Fruit fly (Drosophila melanogaster) whole organism, embryonic: ENCODE results near the gene ETHR.
A peak's percentile ranks its signal among the peaks of the same experiment; 100 is the strongest.

ENCODE experiments used
- Atf6 ChIP-seq: fragments of 200-800 bp; sonication (Bioruptor generic); IDR thresholded peaks from 2 replicates; pipeline ENCODE4 v1.3.6; 2022; ENCODE audit warnings: missing biosample characterization, missing genetic modification characterization
- Bdp1 ChIP-seq: fragments of 200-800 bp; sonication (Bioruptor generic); optimal IDR thresholded peaks from 3 replicates; lab custom pipeline; 2016; ENCODE audit warnings: missing biosample characterization, missing genetic modification characterization
- CG10274 ChIP-seq: fragments of 200-800 bp; sonication (Bioruptor generic); optimal IDR thresholded peaks from 3 replicates; lab custom pipeline; 2017; ENCODE audit warnings: missing biosample characterization, mild to moderate bottlenecking, missing genetic modification characterization
- CG10366 ChIP-seq: fragments of 200-800 bp; sonication (Bioruptor generic); IDR thresholded peaks from 2 replicates; pipeline ENCODE4 v1.3.6; 2022; ENCODE audit warnings: missing biosample characterization, missing genetic modification characterization
- CG10543 ChIP-seq: fragments of 200-800 bp; sonication (Bioruptor generic); optimal IDR thresholded peaks from 3 replicates; lab custom pipeline; 2017; ENCODE audit warnings: missing biosample characterization, mild to moderate bottlenecking, missing genetic modification characterization, moderate library complexity
- CG12104 ChIP-seq: fragments of 200-800 bp; sonication (Bioruptor generic); optimal IDR thresholded peaks from 3 replicates; lab custom pipeline; 2016; ENCODE audit warnings: missing biosample characterization, missing genetic modification characterization
- CG13624 ChIP-seq: fragments of 200-800 bp; sonication (Bioruptor generic); optimal IDR thresholded peaks from 2 replicates; lab custom pipeline; 2016; ENCODE audit warnings: missing biosample characterization, missing genetic modification characterization
- CG14860 ChIP-seq: fragments of 200-800 bp; sonication (Bioruptor generic); IDR thresholded peaks from 3 replicates; pipeline ENCODE4 v1.3.6; 2022; ENCODE audit warnings: missing biosample characterization, missing genetic modification characterization; ENCODE audit not compliant: partially characterized antibody
- CG15011 ChIP-seq: fragments of 200-800 bp; sonication (Bioruptor generic); optimal IDR thresholded peaks from 3 replicates; lab custom pipeline; 2018; ENCODE audit warnings: missing biosample characterization, mild to moderate bottlenecking, missing genetic modification characterization
- CG15696 ChIP-seq: fragments of 200-800 bp; sonication (Bioruptor generic); optimal IDR thresholded peaks from 2 replicates; lab custom pipeline; 2019; ENCODE audit warnings: missing biosample characterization, mild to moderate bottlenecking, missing genetic modification characterization, moderate library complexity
- CG2120 ChIP-seq: fragments of 200-800 bp; sonication (Bioruptor generic); optimal IDR thresholded peaks from 3 replicates; lab custom pipeline; 2016; ENCODE audit warnings: missing biosample characterization, missing genetic modification characterization
- CG3065 ChIP-seq: fragments of 200-800 bp; sonication (Bioruptor generic); optimal IDR thresholded peaks from 2 replicates; lab custom pipeline; 2016; ENCODE audit warnings: missing biosample characterization, missing genetic modification characterization
- CG34376 ChIP-seq: fragments of 200-800 bp; sonication (Bioruptor generic); optimal IDR thresholded peaks from 2 replicates; lab custom pipeline; 2018; ENCODE audit warnings: missing biosample characterization, mild to moderate bottlenecking, missing genetic modification characterization
- CG7987 ChIP-seq: fragments of 200-800 bp; sonication (Bioruptor generic); optimal IDR thresholded peaks from 2 replicates; lab custom pipeline; 2018; ENCODE audit warnings: missing biosample characterization, mild to moderate bottlenecking, missing genetic modification characterization, moderate library complexity
- D19A ChIP-seq: fragments of 200-800 bp; optimal IDR thresholded peaks from 3 replicates; lab custom pipeline; 2019; ENCODE audit warnings: missing biosample characterization, mild to moderate bottlenecking, missing genetic modification characterization, moderate library complexity
- Dbx ChIP-seq: fragments of 200-800 bp; sonication (Bioruptor generic); IDR thresholded peaks from 3 replicates; pipeline ENCODE4 v1.3.6; 2022; ENCODE audit warnings: missing biosample characterization, missing genetic modification characterization
- HLH4C ChIP-seq: fragments of 200-800 bp; sonication (Bioruptor generic); IDR thresholded peaks from 3 replicates; pipeline ENCODE4 v1.3.6; 2022; ENCODE audit warnings: missing biosample characterization, missing genetic modification characterization; ENCODE audit not compliant: partially characterized antibody
- Hey ChIP-seq: fragments of 200-800 bp; sonication (Bioruptor generic); optimal IDR thresholded peaks from 3 replicates; lab custom pipeline; 2018; ENCODE audit warnings: missing biosample characterization, mild to moderate bottlenecking, missing genetic modification characterization
- Hmr ChIP-seq: fragments of 200-800 bp; sonication (Bioruptor generic); optimal IDR thresholded peaks from 3 replicates; lab custom pipeline; 2017; ENCODE audit warnings: mild to moderate bottlenecking, missing biosample characterization, missing genetic modification reagents, missing genetic modification characterization
- Lim3 ChIP-seq: fragments of 200-800 bp; sonication (Bioruptor generic); IDR thresholded peaks from 2 replicates; pipeline ENCODE4 v1.3.6; 2022; ENCODE audit warnings: missing biosample characterization, missing genetic modification characterization
- NC2α ChIP-seq: fragments of 200-800 bp; sonication (Bioruptor generic); optimal IDR thresholded peaks from 2 replicates; lab custom pipeline; 2016; ENCODE audit warnings: missing biosample characterization, missing genetic modification characterization
- Pdp1 ChIP-seq, 2 experiments: fragments of 200-800 bp; sonication (Bioruptor generic); optimal IDR thresholded peaks; 3 replicates each; lab custom pipeline; 2016; ENCODE audit warnings: missing biosample characterization in 2 of 2, missing genetic modification characterization in 2 of 2, mild to moderate bottlenecking in 1 of 2, moderate library complexity in 1 of 2
- Poxn ChIP-seq: fragments of 200-800 bp; sonication (Bioruptor generic); IDR thresholded peaks from 2 replicates; pipeline ENCODE4 v1.3.6; 2022; ENCODE audit warnings: missing biosample characterization, missing genetic modification characterization
- Scr ChIP-seq: fragments of 200-800 bp; sonication (Bioruptor generic); IDR thresholded peaks from 2 replicates; pipeline ENCODE4 v1.3.6; 2022; ENCODE audit warnings: missing biosample characterization, missing genetic modification characterization; ENCODE audit not compliant: partially characterized antibody
- amos ChIP-seq: fragments of 200-800 bp; sonication (Bioruptor generic); IDR thresholded peaks from 2 replicates; pipeline ENCODE4 v1.3.6; 2022; ENCODE audit warnings: missing biosample characterization, missing genetic modification characterization; ENCODE audit not compliant: partially characterized antibody
- ato ChIP-seq: fragments of 200-800 bp; sonication (Bioruptor generic); IDR thresholded peaks from 2 replicates; pipeline ENCODE4 v1.3.6; 2022; ENCODE audit warnings: missing biosample characterization, missing genetic modification characterization; ENCODE audit not compliant: partially characterized antibody
- az2 ChIP-seq: fragments of 200-800 bp; sonication (Bioruptor generic); optimal IDR thresholded peaks from 3 replicates; lab custom pipeline; 2016; ENCODE audit warnings: missing biosample characterization, missing genetic modification characterization
- cas ChIP-seq: fragments of 200-800 bp; sonication (Bioruptor generic); IDR thresholded peaks from 2 replicates; pipeline ENCODE4 v1.3.6; 2022; ENCODE audit warnings: missing biosample characterization, missing genetic modification characterization
- crp ChIP-seq, 2 experiments: fragments of 200-800 bp; sonication (Bioruptor generic); optimal IDR thresholded peaks; 2 replicates in 1 of 2; 3 replicates in 1 of 2; lab custom pipeline; 2017; ENCODE audit warnings: missing biosample characterization in 2 of 2, missing genetic modification characterization in 2 of 2, mild to moderate bottlenecking in 1 of 2, moderate library complexity in 1 of 2
- fu2 ChIP-seq: fragments of 200-800 bp; sonication (Bioruptor generic); optimal IDR thresholded peaks from 2 replicates; lab custom pipeline; 2016; ENCODE audit warnings: missing biosample characterization, missing genetic modification characterization
- grn ChIP-seq: fragments of 200-800 bp; sonication (Bioruptor generic); optimal IDR thresholded peaks from 3 replicates; lab custom pipeline; 2017; ENCODE audit warnings: missing biosample characterization, missing genetic modification characterization
- lmd ChIP-seq: fragments of 200-800 bp; sonication (Bioruptor generic); IDR thresholded peaks from 2 replicates; pipeline ENCODE4 v1.3.6; 2022; ENCODE audit warnings: missing biosample characterization, missing genetic modification characterization
- mam ChIP-seq: fragments of 200-800 bp; sonication (Bioruptor generic); optimal IDR thresholded peaks from 3 replicates; lab custom pipeline; 2016; ENCODE audit warnings: missing biosample characterization, missing genetic modification characterization
- mld ChIP-seq: fragments of 200-800 bp; sonication (Bioruptor generic); IDR thresholded peaks from 3 replicates; pipeline ENCODE4 v1.3.6; 2022; ENCODE audit warnings: missing biosample characterization, missing genetic modification characterization; ENCODE audit not compliant: partially characterized antibody
- oc ChIP-seq: fragments of 200-800 bp; sonication (Bioruptor generic); optimal IDR thresholded peaks from 2 replicates; lab custom pipeline; 2018; ENCODE audit warnings: missing biosample characterization, mild to moderate bottlenecking, missing genetic modification characterization, moderate library complexity
- otp ChIP-seq: fragments of 200-800 bp; sonication (Bioruptor generic); IDR thresholded peaks from 3 replicates; pipeline ENCODE4, ENCODE4 v1.3.6; 2022; ENCODE audit warnings: missing biosample characterization, missing genetic modification characterization
- pho ChIP-seq: fragments of 200-800 bp; sonication (Bioruptor generic); optimal IDR thresholded peaks from 2 replicates; lab custom pipeline; 2016; ENCODE audit warnings: missing biosample characterization, missing genetic modification characterization
- pros ChIP-seq: fragments of 200-800 bp; sonication (Bioruptor generic); optimal IDR thresholded peaks from 3 replicates; lab custom pipeline; 2019; ENCODE audit warnings: missing biosample characterization, mild to moderate bottlenecking, missing genetic modification characterization, moderate library complexity
- pum ChIP-seq: fragments of 200-800 bp; sonication (Bioruptor generic); optimal IDR thresholded peaks from 2 replicates; lab custom pipeline; 2016; ENCODE audit warnings: missing biosample characterization, missing genetic modification characterization
- ranshi ChIP-seq: fragments of 200-800 bp; sonication (Bioruptor generic); IDR thresholded peaks from 2 replicates; pipeline ENCODE4 v1.3.6; 2022; ENCODE audit warnings: missing biosample characterization, missing genetic modification characterization
- scrt ChIP-seq: fragments of 200-800 bp; sonication (Bioruptor generic); optimal IDR thresholded peaks from 2 replicates; lab custom pipeline; 2018; ENCODE audit warnings: missing biosample characterization, mild to moderate bottlenecking, missing genetic modification characterization, moderate library complexity
- shn ChIP-seq: fragments of 200-800 bp; sonication (Bioruptor generic); optimal IDR thresholded peaks from 3 replicates; lab custom pipeline; 2016; ENCODE audit warnings: missing biosample characterization, missing genetic modification characterization
- slp2 ChIP-seq: fragments of 200-800 bp; sonication (Bioruptor generic); optimal IDR thresholded peaks from 2 replicates; lab custom pipeline; 2016; ENCODE audit warnings: missing biosample characterization, missing genetic modification characterization
- sna ChIP-seq: fragments of 200-800 bp; sonication (Bioruptor generic); IDR thresholded peaks from 2 replicates; pipeline ENCODE4 v1.3.6; 2022; ENCODE audit warnings: missing biosample characterization, missing genetic modification characterization; ENCODE audit not compliant: partially characterized antibody
- sr ChIP-seq: fragments of 200-800 bp; sonication (Bioruptor generic); IDR thresholded peaks from 3 replicates; pipeline ENCODE4 v1.3.6; 2022; ENCODE audit warnings: missing biosample characterization, missing genetic modification characterization
- tap ChIP-seq: fragments of 200-800 bp; optimal IDR thresholded peaks from 3 replicates; lab custom pipeline; 2019; ENCODE audit warnings: missing biosample characterization, mild to moderate bottlenecking, missing genetic modification characterization, moderate library complexity
- toy ChIP-seq: fragments of 200-800 bp; sonication (Bioruptor generic); IDR thresholded peaks from 2 replicates; pipeline ENCODE4 v1.3.6; 2022; ENCODE audit warnings: missing biosample characterization, missing genetic modification characterization
- ttk ChIP-seq: fragments of 200-800 bp; sonication (Bioruptor generic); IDR thresholded peaks from 2 replicates; pipeline ENCODE4 v2.1.2; 2022; ENCODE audit warnings: missing biosample characterization, missing genetic modification characterization
- zfh1 ChIP-seq: fragments of 200-800 bp; sonication (Bioruptor generic); IDR thresholded peaks from 3 replicates; pipeline ENCODE4 v1.3.6; 2022; ENCODE audit warnings: missing biosample characterization, missing genetic modification characterization

Gene ETHR

DNA sequence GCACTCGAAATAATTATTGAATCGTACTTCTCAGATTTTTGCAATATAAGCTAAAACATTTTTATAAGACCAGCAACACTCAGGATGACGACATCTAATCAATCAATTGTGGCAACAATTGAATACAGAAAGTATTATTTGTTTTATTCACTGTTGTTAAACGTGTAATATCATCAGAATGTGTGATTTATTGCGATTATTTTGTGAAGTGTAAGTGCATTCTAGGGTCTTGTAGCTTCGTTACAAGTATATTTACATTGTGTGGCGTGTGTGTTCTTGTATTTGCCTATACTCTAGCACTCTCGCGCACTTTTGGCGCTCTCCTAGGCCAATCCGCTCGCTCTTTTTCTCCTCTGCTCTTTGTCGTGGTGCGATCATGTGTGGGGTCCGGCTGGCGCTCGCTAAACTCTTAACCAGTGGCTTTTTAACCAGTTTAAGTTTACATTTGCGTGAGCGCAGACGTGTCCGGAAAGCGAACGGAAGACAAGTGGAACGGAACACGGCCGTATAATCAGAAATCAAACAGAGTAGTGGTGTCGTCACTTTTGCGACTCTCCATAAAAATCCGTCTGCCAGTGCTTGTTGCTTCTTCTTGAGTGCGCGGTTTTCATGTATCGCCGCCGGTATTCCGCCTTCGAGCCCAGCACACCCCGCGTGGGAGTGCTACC is 42.2 kb upstream of the ETHR start (continued):
- TF ChIP-seq NC2α (GFP tag; lab: Kevin White, UChicago) (peak; percentile 67), slp2 (GFP tag; lab: Kevin White, UChicago) (peak; percentile 80), Poxn (GFP tag; lab: Robert Waterston, UW) (no peak), CG10274 (GFP tag; lab: Kevin White, UChicago) (peak; percentile 35), Dbx (no peak), sr (GFP tag; lab: Robert Waterston, UW) (peak; percentile 33; the same call in 2 of the 3 replicates), ranshi (GFP tag; lab: Robert Waterston, UW) (peak; percentile 55), tap (peak; percentile 83), pros (GFP tag; lab: Kevin White, UChicago) (no peak), CG12104 (GFP tag; lab: Kevin White, UChicago) (peak; percentile 81), zfh1 (GFP tag; lab: Robert Waterston, UW) (peak; percentile 84), Hmr (GFP tag; lab: Kevin White, UChicago) (peak; percentile 70), CG15011 (GFP tag; lab: Kevin White, UChicago) (peak; percentile 62), CG15696 (tag; lab: Kevin White, UChicago) (peak; percentile 57), scrt (GFP tag; lab: Kevin White, UChicago) (peak; percentile 79), cas (GFP tag; lab: Robert Waterston, UW) (no peak), pho (GFP tag; lab: Kevin White, UChicago) (peak; percentile 52), crp (GFP tag; optimal IDR thresholded peaks at IDR 0.05; lab: Kevin White, UChicago) (peak in 1 of 2 experiments; percentile 49), mam (GFP tag; lab: Kevin White, UChicago) (peak; percentile 70), D19A (peak; percentile 90), otp (GFP tag; lab: Robert Waterston, UW) (no peak; the same call in 2 of the 3 replicates), Atf6 (peak; percentile 51; the same call in 1 of the 2 replicates), CG3065 (GFP tag; lab: Kevin White, UChicago) (peak; percentile 51), ttk (GFP tag; lab: Robert Waterston, UW) (peak; percentile 78), oc (tag; lab: Kevin White, UChicago) (peak; percentile 86), CG34376 (GFP tag; lab: Kevin White, UChicago) (no peak), CG10543 (GFP tag; lab: Kevin White, UChicago) (no peak), Lim3 (GFP tag; lab: Robert Waterston, UW) (0 out of 2 replicates have a peak, but pooled peaks have one; percentile 27), CG2120 (GFP tag; lab: Kevin White, UChicago) (peak; percentile 59), sna (GFP tag; lab: Robert Waterston, UW) (peak; percentile 32; the same call in 1 of the 2 replicates), lmd (GFP tag; lab: Robert Waterston, UW) (peak; percentile 81), az2 (peak; percentile 91), CG13624 (GFP tag; lab: Kevin White, UChicago) (peak; percentile 72), HLH4C (GFP tag; lab: Robert Waterston, UW) (no peak), CG7987 (GFP tag; lab: Kevin White, UChicago) (peak; percentile 60), fu2 (GFP tag; lab: Kevin White, UChicago) (peak; percentile 69), Scr (no peak), pum (peak; percentile 82), ato (no peak), Pdp1 (GFP tag; optimal IDR thresholded peaks at IDR 0.05; lab: Kevin White, UChicago) (peak; percentile 81 to 88), toy (GFP tag; lab: Robert Waterston, UW) (no peak), CG10366 (peak; percentile 74), CG14860 (no peak), mld (GFP tag; lab: Robert Waterston, UW) (no peak), shn (GFP tag; lab: Kevin White, UChicago) (peak; percentile 85), grn (no peak), Bdp1 (GFP tag; lab: Kevin White, UChicago) (peak; percentile 56), Hey (no peak), amos (peak; percentile 42; the same call in 1 of the 2 replicates)
